Worm (Caenorhabditis elegans) whole organism, midembryonic: ENCODE results near the gene F36H12.17.

Source experiments
- flt-1 ChIP-seq: fragments of 200-800 bp; sonication (Bioruptor generic); IDR thresholded peaks from 2 replicates; pipeline ENCODE4 v1.3.6; 2022; ENCODE audit warnings: missing genetic modification characterization, missing compliant biosample characterization
- klf-2 ChIP-seq: fragments of 200-800 bp; sonication (Bioruptor generic); conservative IDR thresholded peaks from 2 replicates; pipeline ENCODE4 v1.3.6; 2022; ENCODE audit warnings: missing genetic modification reagents, missing genetic modification characterization, missing compliant biosample characterization
- med-1 ChIP-seq: sonication (generic microtip); optimal IDR thresholded peaks from 2 replicates; lab custom pipeline; 2017; ENCODE audit warnings: missing genetic modification characterization, mild to moderate bottlenecking, missing compliant biosample characterization, antibody characterized with exemption, missing genetic modification reagents; ENCODE audit not compliant: insufficient read depth
- ref-1 ChIP-seq: fragments of 200-800 bp; sonication (Bioruptor generic); conservative IDR thresholded peaks from 2 replicates; pipeline ENCODE4 v1.3.6; 2022; ENCODE audit warnings: missing genetic modification reagents, missing genetic modification characterization, missing compliant biosample characterization
- ztf-23 ChIP-seq: fragments of 200-800 bp; sonication (Bioruptor generic); IDR thresholded peaks from 2 replicates; pipeline ENCODE4 v1.3.6; 2022; ENCODE audit warnings: missing genetic modification reagents, missing genetic modification characterization, missing compliant biosample characterization
- ztf-29 ChIP-seq: fragments of 200-800 bp; sonication (Bioruptor generic); IDR thresholded peaks from 2 replicates; pipeline ENCODE4 v1.3.6; 2022; ENCODE audit warnings: missing genetic modification reagents, missing genetic modification characterization, missing compliant biosample characterization

- no peak for TF ChIP-seq ztf-23 (GFP tag; lab: Robert Waterston, UW)
- TF ChIP-seq med-1 (GFP tag; lab: Kevin White, UChicago) = no peak
- no peak for TF ChIP-seq ztf-29 (GFP tag; lab: Robert Waterston, UW)
- TF ChIP-seq klf-2 (GFP tag; lab: Robert Waterston, UW) = no peak
- no peak for TF ChIP-seq flt-1
- no peak for TF ChIP-seq ref-1 (GFP tag; lab: Robert Waterston, UW)
These were observed 25.4 kb upstream of the F36H12.17 start, which contains the start of gene ZK354.7 for ce11 chrIV:5303030-5303429.
